Fruit fly (Drosophila melanogaster): ENCODE measurements around the gene CG14053.

The CG14053 gene

DNA sequence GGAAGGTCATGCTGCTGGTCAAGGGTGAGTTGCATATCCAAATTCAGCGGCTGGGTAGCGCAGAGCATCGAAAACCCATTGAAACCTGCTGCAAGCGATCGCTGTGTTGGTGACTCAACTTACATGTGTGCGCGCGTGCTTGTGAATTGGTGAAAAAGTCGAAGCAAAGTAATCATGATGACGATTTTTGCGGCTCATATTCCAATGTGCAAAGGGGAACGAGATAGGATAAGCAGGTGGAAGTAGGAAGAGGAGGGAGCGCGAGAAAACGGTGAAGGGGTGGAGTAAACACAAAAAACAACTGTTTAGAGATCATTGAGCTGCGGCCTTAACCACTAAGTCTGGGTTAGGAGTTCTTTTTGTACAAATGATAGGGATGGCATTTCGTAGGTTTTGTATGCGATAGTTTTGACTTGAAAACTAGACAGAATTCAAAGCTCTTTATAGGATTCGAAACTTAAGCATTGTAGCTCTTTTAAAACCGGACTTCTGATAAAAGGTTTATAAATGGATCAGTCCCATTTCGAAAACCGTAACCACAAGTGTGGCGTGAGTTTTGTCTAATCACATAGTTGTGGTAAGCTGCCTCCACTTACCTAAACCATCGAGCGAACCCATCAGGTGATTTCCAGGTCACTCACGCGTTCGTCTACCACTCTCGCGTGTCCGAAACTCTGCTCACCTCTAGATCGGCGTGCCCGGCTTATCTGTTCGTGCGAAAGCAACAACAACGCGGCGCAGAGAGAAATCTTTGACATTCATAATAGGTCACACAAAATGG is 47.8 kb downstream of the CG14053 start (continued):
- TF ChIP-seq pho (GFP tag; optimal IDR thresholded peaks at IDR 0.05) (peak; percentile 35), CG15479 (GFP tag; optimal IDR thresholded peaks at IDR 0.05) (peak; percentile 27), CG6791 (GFP tag; IDR thresholded peaks at IDR 0.05; ENCODE audit: partially characterized antibody) (peak; percentile 62; the same call in 2 of the 3 replicates), CG6854 (GFP tag; optimal IDR thresholded peaks at IDR 0.05) (no peak), CG11504 (tag; optimal IDR thresholded peaks at IDR 0.05) (peak; percentile 47), CG1233 (GFP tag; optimal IDR thresholded peaks at IDR 0.05) (peak; percentile 17), lmd (GFP tag; IDR thresholded peaks at IDR 0.05) (peak; percentile 35; the same call in 1 of the 2 replicates), caup (GFP tag; optimal IDR thresholded peaks at IDR 0.05; ENCODE audit: severe bottlenecking) (peak; percentile 7), Myb (GFP tag; optimal IDR thresholded peaks at IDR 0.05) (no peak), CG33557 (GFP tag; optimal IDR thresholded peaks at IDR 0.05) (peak; percentile 42), CG4404 (GFP tag; IDR thresholded peaks at IDR 0.05) (peak; percentile 37; the same call in 1 of the 2 replicates), wdn (GFP tag; IDR thresholded peaks at IDR 0.05) (0 out of 2 replicates have a peak, but pooled peaks have one; percentile 20), CG9932 (GFP tag; IDR thresholded peaks at IDR 0.05) (peak; percentile 63; the same call in 1 of the 2 replicates), HmgZ (tag; optimal IDR thresholded peaks at IDR 0.05) (peak; percentile 42), schlank (tag; optimal IDR thresholded peaks at IDR 0.05) (no peak), H15 (GFP tag; IDR thresholded peaks at IDR 0.05) (0 out of 3 replicates have a peak, but pooled peaks have one; percentile 12), Meics (GFP tag; optimal IDR thresholded peaks at IDR 0.05) (peak; percentile 60), CG17385 (GFP tag; optimal IDR thresholded peaks at IDR 0.05) (peak; percentile 41), CG12155 (GFP tag; optimal IDR thresholded peaks at IDR 0.05) (peak; percentile 25), CG13624 (GFP tag; optimal IDR thresholded peaks at IDR 0.05) (peak; percentile 61), Nf-YA (GFP tag; IDR thresholded peaks at IDR 0.05) (no peak), lov (optimal IDR thresholded peaks at IDR 0.05) (no peak), lov (GFP tag; IDR thresholded peaks at IDR 0.05) (no peak), Ssrp (tag; optimal IDR thresholded peaks at IDR 0.05) (peak; percentile 16), sisA (GFP tag; IDR thresholded peaks at IDR 0.05) (peak; percentile 15; the same call in 1 of the 2 replicates), sc (optimal IDR thresholded peaks at IDR 0.05) (no peak), sc (GFP tag; optimal IDR thresholded peaks at IDR 0.05) (no peak), Drgx (GFP tag; IDR thresholded peaks at IDR 0.05) (peak; percentile 33; the same call in 1 of the 2 replicates), dimm (GFP tag; IDR thresholded peaks at IDR 0.05) (0 out of 2 replicates have a peak, but pooled peaks have one; percentile 20), repo (GFP tag; optimal IDR thresholded peaks at IDR 0.05) (peak; percentile 5), CG18262 (tag; optimal IDR thresholded peaks at IDR 0.05) (peak; percentile 37), CG10979 (tag; optimal IDR thresholded peaks at IDR 0.05) (peak; percentile 15), E2f2 (GFP tag; IDR thresholded peaks at IDR 0.05) (peak; percentile 12; the same call in 1 of the 2 replicates), inv (GFP tag; IDR thresholded peaks at IDR 0.05; ENCODE audit: partially characterized antibody) (peak; percentile 63), exex (tag; optimal IDR thresholded peaks at IDR 0.05) (no peak), CG7556 (GFP tag; optimal IDR thresholded peaks at IDR 0.05) (peak; percentile 50), Gug (GFP tag; IDR thresholded peaks at IDR 0.05) (peak; percentile 30; the same call in 1 of the 4 replicates), dpn (GFP tag; optimal IDR thresholded peaks at IDR 0.05) (peak; percentile 15 to 66), lbe (GFP tag; optimal IDR thresholded peaks at IDR 0.05) (no peak), shn (GFP tag; optimal IDR thresholded peaks at IDR 0.05) (peak; percentile 22), CG34376 (GFP tag; optimal IDR thresholded peaks at IDR 0.05) (peak; percentile 31), otp (GFP tag; IDR thresholded peaks at IDR 0.05) (no peak), eyg (GFP tag; optimal IDR thresholded peaks at IDR 0.05) (peak; percentile 9), sima (GFP tag; optimal IDR thresholded peaks at IDR 0.05) (no peak), Fer3 (tag; optimal IDR thresholded peaks at IDR 0.05) (peak; percentile 7), CG2202 (tag; optimal IDR thresholded peaks at IDR 0.05) (no peak), tin (GFP tag; optimal IDR thresholded peaks at IDR 0.05) (peak; percentile 4), ap (GFP tag; IDR thresholded peaks at IDR 0.05) (no peak), Chrac-16 (GFP tag; optimal IDR thresholded peaks at IDR 0.05) (no peak)
